Worm (Caenorhabditis elegans): ENCODE results near the gene H28G03.2.

H28G03.2 gene

ce11 chrX:5264026-5264425, 58.5 kb downstream of the H28G03.2 start, which contains the start of gene Y34B4A.4:
Gene Y34B4A.4, plus strand, starts transcription at chrX:5264326.
- TF ChIP-seq unc-3 (GFP tag; conservative IDR thresholded peaks at IDR 0.05): no peak
- TF ChIP-seq unc-3 (tag; optimal IDR thresholded peaks at IDR 0.05): no peak
- TF ChIP-seq hlh-30 (tag; optimal IDR thresholded peaks at IDR 0.05; ENCODE audit: insufficient read depth): no peak
- TF ChIP-seq ceh-6 (GFP tag; optimal IDR thresholded peaks at IDR 0.05): no peak
- no peak for TF ChIP-seq hlh-6 (tag; optimal IDR thresholded peaks at IDR 0.05)

- TF ChIP-seq ttx-3 (tag; optimal IDR thresholded peaks at IDR 0.05) (no peak), odd-2 (tag; optimal IDR thresholded peaks at IDR 0.05) (no peak), lim-6 (tag; optimal IDR thresholded peaks at IDR 0.05) (no peak), pha-2 (tag; optimal IDR thresholded peaks at IDR 0.05) (no peak), pha-4 (tag; optimal IDR thresholded peaks at IDR 0.05) (no peak), pax-1 (tag; optimal IDR thresholded peaks at IDR 0.05) (no peak), C38D4.7 (GFP tag; optimal IDR thresholded peaks at IDR 0.05) (no peak)
These were observed 59.8 kb downstream of the H28G03.2 start for ce11 chrX:5265356-5265755.

Data from whole organism, late embryonic.